Worm (Caenorhabditis elegans) whole organism, young adult: ENCODE data around the gene algn-5.
A peak's percentile ranks its signal among the peaks of the same experiment; 100 is the strongest.

Experiments
- C06A6.2 ChIP-seq: fragments of 200-800 bp; sonication (Bioruptor generic); conservative IDR thresholded peaks from 2 replicates; pipeline ENCODE4 v1.3.6; 2022; ENCODE audit warnings: missing genetic modification characterization, missing compliant biosample characterization
- C17E4.6 ChIP-seq: fragments of 200-800 bp; sonication (Bioruptor generic); IDR thresholded peaks from 2 replicates; pipeline ENCODE4 v1.3.6; 2022; ENCODE audit warnings: missing genetic modification reagents, missing genetic modification characterization, missing compliant biosample characterization
- D2030.7 ChIP-seq: fragments of 200-800 bp; sonication (Bioruptor generic); IDR thresholded peaks from 2 replicates; pipeline ENCODE4 v1.3.6; 2022; ENCODE audit warnings: missing genetic modification reagents, missing genetic modification characterization, missing compliant biosample characterization
- F10E7.11 ChIP-seq: sonication (generic microtip); optimal IDR thresholded peaks from 2 replicates; lab custom pipeline; 2017; ENCODE audit warnings: mild to moderate bottlenecking, missing genetic modification characterization, moderate library complexity, missing compliant biosample characterization
- F22D6.2 ChIP-seq: sonication (generic microtip); optimal IDR thresholded peaks from 2 replicates; lab custom pipeline; 2016; ENCODE audit warnings: mild to moderate bottlenecking, missing genetic modification characterization, missing compliant biosample characterization
- F23B12.7 ChIP-seq: sonication (generic microtip); optimal IDR thresholded peaks from 2 replicates; lab custom pipeline; 2017; ENCODE audit warnings: missing genetic modification characterization, mild to moderate bottlenecking, missing compliant biosample characterization, antibody characterized with exemption, moderate library complexity; ENCODE audit not compliant: insufficient read depth
- F37B4.10 ChIP-seq: fragments of 200-800 bp; sonication (Bioruptor generic); IDR thresholded peaks from 2 replicates; pipeline ENCODE4 v1.3.6; 2022; ENCODE audit warnings: missing genetic modification characterization, missing compliant biosample characterization
- F39B2.1 ChIP-seq: fragments of 200-800 bp; sonication (Bioruptor generic); IDR thresholded peaks from 2 replicates; pipeline ENCODE4 v1.3.6; 2022; ENCODE audit warnings: missing genetic modification reagents, missing genetic modification characterization, missing compliant biosample characterization
- F52B5.7 ChIP-seq: sonication (generic microtip); optimal IDR thresholded peaks from 2 replicates; lab custom pipeline; 2016; ENCODE audit warnings: mild to moderate bottlenecking, missing genetic modification characterization, missing compliant biosample characterization
- F57A8.1 ChIP-seq: fragments of 200-800 bp; sonication (Bioruptor generic); optimal IDR thresholded peaks from 2 replicates; lab custom pipeline; 2018; ENCODE audit warnings: mild to moderate bottlenecking, missing genetic modification characterization, moderate library complexity, missing compliant biosample characterization
- K11D2.4 ChIP-seq: fragments of 200-800 bp; sonication (Bioruptor generic); IDR thresholded peaks from 2 replicates; pipeline ENCODE4 v1.3.6; 2022; ENCODE audit warnings: missing genetic modification reagents, missing genetic modification characterization, missing compliant biosample characterization
- T26A5.8 ChIP-seq: sonication (generic microtip); optimal IDR thresholded peaks from 2 replicates; lab custom pipeline; 2016; ENCODE audit warnings: missing genetic modification characterization, missing compliant biosample characterization
- Y56A3A.18 ChIP-seq: fragments of 200-800 bp; sonication (Bioruptor generic); IDR thresholded peaks from 2 replicates; pipeline ENCODE4 v1.3.6; 2022; ENCODE audit warnings: missing genetic modification reagents, missing genetic modification characterization, missing compliant biosample characterization
- Y95B8A.8 ChIP-seq: fragments of 200-800 bp; sonication (Bioruptor generic); IDR thresholded peaks from 2 replicates; pipeline ENCODE4 v1.3.6; 2022; ENCODE audit warnings: missing genetic modification reagents, missing genetic modification characterization, missing compliant biosample characterization
- ZK185.1 ChIP-seq: sonication (generic microtip); optimal IDR thresholded peaks from 2 replicates; lab custom pipeline; 2016; ENCODE audit warnings: mild to moderate bottlenecking, missing genetic modification characterization, missing compliant biosample characterization; ENCODE audit not compliant: poor library complexity, severe bottlenecking
- bed-1 ChIP-seq: fragments of 200-800 bp; sonication (Bioruptor generic); IDR thresholded peaks from 2 replicates; pipeline ENCODE4 v1.3.6; 2022; ENCODE audit warnings: missing genetic modification reagents, missing genetic modification characterization, missing compliant biosample characterization
- cebp-1 ChIP-seq, 2 experiments: fragments of 200-800 bp in 1 of 2; sonication (Bioruptor generic) in 1 of 2; sonication (generic microtip) in 1 of 2; IDR thresholded peaks in 1 of 2; optimal IDR thresholded peaks in 1 of 2; 2 replicates each; pipeline versions ENCODE4 v1.3.6 to Lab custom; 2017 to 2022; ENCODE audit warnings: missing compliant biosample characterization in 2 of 2, missing genetic modification characterization in 2 of 2, mild to moderate bottlenecking in 1 of 2, missing genetic modification reagents in 1 of 2, moderate library complexity in 1 of 2
- ceh-100 ChIP-seq: fragments of 200-800 bp; sonication (Bioruptor generic); IDR thresholded peaks from 2 replicates; pipeline ENCODE4 v1.3.6; 2022; ENCODE audit warnings: missing genetic modification reagents, missing genetic modification characterization, missing compliant biosample characterization
- ceh-27 ChIP-seq: fragments of 200-800 bp; sonication (Bioruptor generic); optimal IDR thresholded peaks from 2 replicates; lab custom pipeline; 2018; ENCODE audit warnings: mild to moderate bottlenecking, missing genetic modification characterization, moderate library complexity, missing compliant biosample characterization
- ceh-91 ChIP-seq: fragments of 200-800 bp; sonication (Bioruptor generic); IDR thresholded peaks from 2 replicates; pipeline ENCODE4 v1.3.6; 2022; ENCODE audit warnings: missing genetic modification reagents, missing genetic modification characterization, missing compliant biosample characterization
- dox-1 ChIP-seq: fragments of 200-800 bp; sonication (Bioruptor generic); IDR thresholded peaks from 2 replicates; pipeline ENCODE4 v1.3.6; 2022; ENCODE audit warnings: missing genetic modification reagents, missing genetic modification characterization, missing compliant biosample characterization
- dpl-1 ChIP-seq: fragments of 150-350 bp; optimal IDR thresholded peaks from 2 replicates; lab custom pipeline; 2014; ENCODE audit warnings: missing biosample characterization, missing genetic modification reagents, missing genetic modification characterization
- egl-44 ChIP-seq: fragments of 200-800 bp; sonication (Bioruptor generic); IDR thresholded peaks from 2 replicates; pipeline ENCODE4 v1.3.6; 2022; ENCODE audit warnings: missing genetic modification reagents, missing genetic modification characterization, missing compliant biosample characterization
- egrh-3 ChIP-seq: fragments of 200-800 bp; sonication (Bioruptor generic); IDR thresholded peaks from 2 replicates; pipeline ENCODE4 v1.3.6; 2022; ENCODE audit warnings: missing genetic modification reagents, missing genetic modification characterization, missing compliant biosample characterization
- gei-17 ChIP-seq: fragments of 200-800 bp; sonication (Bioruptor generic); optimal IDR thresholded peaks from 2 replicates; lab custom pipeline; 2018; ENCODE audit warnings: mild to moderate bottlenecking, missing genetic modification characterization, missing compliant biosample characterization
- hlh-12 ChIP-seq: sonication (generic microtip); optimal IDR thresholded peaks from 2 replicates; lab custom pipeline; 2016; ENCODE audit warnings: missing genetic modification characterization, missing compliant biosample characterization
- madf-10 ChIP-seq: sonication (generic microtip); optimal IDR thresholded peaks from 2 replicates; lab custom pipeline; 2016; ENCODE audit warnings: mild to moderate bottlenecking, missing genetic modification characterization, missing compliant biosample characterization
- madf-8 ChIP-seq: fragments of 200-800 bp; sonication (Bioruptor generic); conservative IDR thresholded peaks from 2 replicates; pipeline ENCODE4 v1.3.6; 2022; ENCODE audit warnings: missing genetic modification reagents, missing genetic modification characterization, missing compliant biosample characterization
- repo-1 ChIP-seq: sonication (generic microtip); optimal IDR thresholded peaks from 2 replicates; lab custom pipeline; 2017; ENCODE audit warnings: mild to moderate bottlenecking, missing genetic modification characterization, missing compliant biosample characterization
- snpc-1.1 ChIP-seq: sonication (generic microtip); optimal IDR thresholded peaks from 2 replicates; lab custom pipeline; 2017; ENCODE audit warnings: missing genetic modification characterization, mild to moderate bottlenecking, missing compliant biosample characterization, antibody characterized with exemption, moderate library complexity, missing genotype, missing genetic modification reagents; ENCODE audit not compliant: insufficient read depth
- snpc-1.3 ChIP-seq: sonication (generic microtip); optimal IDR thresholded peaks from 2 replicates; lab custom pipeline; 2017; ENCODE audit warnings: missing genetic modification characterization, mild to moderate bottlenecking, missing compliant biosample characterization, antibody characterized with exemption, moderate library complexity, missing genotype, missing genetic modification reagents; ENCODE audit not compliant: insufficient read depth
- snpc-3.4 ChIP-seq: sonication (generic microtip); optimal IDR thresholded peaks from 2 replicates; lab custom pipeline; 2017; ENCODE audit warnings: missing genetic modification characterization, mild to moderate bottlenecking, missing compliant biosample characterization, antibody characterized with exemption, moderate library complexity, missing genotype, missing genetic modification reagents
- snpc-4 ChIP-seq, 5 experiments: fragments of 150-350 bp in 1 of 5; sonication (generic microtip) in 4 of 5; optimal IDR thresholded peaks; 2 replicates each; lab custom pipeline; 2014 to 2018; ENCODE audit warnings: missing genetic modification characterization in 5 of 5, missing biosample characterization in 3 of 5, antibody characterized with exemption in 2 of 5, mild to moderate bottlenecking in 2 of 5, missing compliant biosample characterization in 2 of 5, missing genotype in 2 of 5, moderate library complexity in 2 of 5, missing genetic modification reagents in 1 of 5
- unc-130 ChIP-seq: sonication (generic microtip); optimal IDR thresholded peaks from 2 replicates; lab custom pipeline; 2016; ENCODE audit warnings: missing genetic modification reagents, missing genetic modification characterization, missing compliant biosample characterization
- ztf-18 ChIP-seq: sonication (generic microtip); optimal IDR thresholded peaks from 2 replicates; lab custom pipeline; 2016; ENCODE audit warnings: missing genotype, mild to moderate bottlenecking, missing genetic modification characterization, missing compliant biosample characterization
- ztf-3 ChIP-seq: fragments of 200-800 bp; sonication (Bioruptor generic); optimal IDR thresholded peaks from 2 replicates; lab custom pipeline; 2018; ENCODE audit warnings: mild to moderate bottlenecking, missing genetic modification characterization, missing compliant biosample characterization
- ztf-6 ChIP-seq: fragments of 200-800 bp; sonication (Bioruptor generic); IDR thresholded peaks from 2 replicates; pipeline ENCODE4 v1.3.6; 2022; ENCODE audit warnings: missing genetic modification reagents, missing genetic modification characterization, missing compliant biosample characterization

Gene algn-5

DNA sequence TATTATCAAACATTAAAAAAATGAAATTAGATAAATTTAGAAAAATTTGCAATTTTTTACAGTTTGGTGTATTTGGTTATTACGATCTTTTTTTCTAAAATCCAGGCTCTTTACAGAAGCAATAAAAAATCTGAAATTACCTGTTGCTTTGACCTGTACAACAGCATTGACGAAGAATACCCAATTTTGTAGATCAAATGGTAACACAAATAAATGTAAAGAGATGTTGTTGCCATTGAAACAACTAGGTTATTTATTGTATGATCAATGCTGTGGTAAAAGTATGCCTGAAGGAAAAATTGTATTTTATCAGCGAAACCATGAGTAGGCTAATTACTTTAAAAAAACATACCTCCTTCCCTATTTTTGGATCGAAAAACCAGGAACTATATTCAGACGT lies 46.2 kb downstream of the algn-5 start:
- TF ChIP-seq K11D2.4 (GFP tag; lab: Robert Waterston, UW) (no peak), ztf-18 (tag; lab: Kevin White, UChicago) (no peak), T26A5.8 (tag; lab: Kevin White, UChicago) (no peak), madf-8 (GFP tag; lab: Robert Waterston, UW) (no peak), Y95B8A.8 (GFP tag; lab: Robert Waterston, UW) (no peak), snpc-1.3 (tag; lab: Kevin White, UChicago) (no peak)

DNA sequence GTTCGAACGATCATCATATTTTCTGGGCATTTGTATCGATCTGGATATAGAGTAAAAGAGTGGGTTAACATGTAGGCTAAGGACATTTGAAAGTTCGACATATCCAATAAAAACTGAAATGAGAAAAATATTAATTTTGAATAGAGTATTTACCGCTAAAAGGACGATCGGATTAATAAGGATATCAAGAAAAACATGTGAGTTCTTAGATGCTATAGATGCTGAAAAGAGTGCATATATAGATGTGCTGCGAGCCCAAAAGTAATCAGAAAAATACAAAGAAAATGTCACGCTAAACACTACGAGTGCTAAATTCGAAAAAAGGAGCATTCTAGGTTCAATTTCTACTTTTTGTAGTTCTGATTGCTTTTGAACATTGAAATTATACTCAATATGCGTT lies 47.1 kb downstream of the algn-5 start, which contains the start of gene srt-12:
Gene srt-12 (minus strand): TSS at position 101 of the 400 bp plus-strand sequence.
- TF ChIP-seq ceh-91 (GFP tag; lab: Robert Waterston, UW) (no peak), F22D6.2 (no peak), dox-1 (no peak), ztf-6 (GFP tag; lab: Robert Waterston, UW) (no peak), dpl-1 (no peak), F52B5.7 (no peak), repo-1 (tag; lab: Kevin White, UChicago) (no peak), hlh-12 (tag; lab: Kevin White, UChicago) (no peak), F23B12.7 (no peak), F39B2.1 (GFP tag; lab: Robert Waterston, UW) (no peak), bed-1 (no peak), C17E4.6 (GFP tag; lab: Robert Waterston, UW) (no peak), ceh-27 (no peak), unc-130 (no peak), egrh-3 (GFP tag; lab: Robert Waterston, UW) (no peak), F10E7.11 (tag; lab: Kevin White, UChicago) (no peak), madf-8 (GFP tag; lab: Robert Waterston, UW) (no peak), cebp-1 (GFP tag; IDR thresholded peaks at IDR 0.05; lab: Robert Waterston, UW) (no peak), cebp-1 (tag; optimal IDR thresholded peaks at IDR 0.05; lab: Kevin White, UChicago) (no peak), F37B4.10 (no peak)

DNA sequence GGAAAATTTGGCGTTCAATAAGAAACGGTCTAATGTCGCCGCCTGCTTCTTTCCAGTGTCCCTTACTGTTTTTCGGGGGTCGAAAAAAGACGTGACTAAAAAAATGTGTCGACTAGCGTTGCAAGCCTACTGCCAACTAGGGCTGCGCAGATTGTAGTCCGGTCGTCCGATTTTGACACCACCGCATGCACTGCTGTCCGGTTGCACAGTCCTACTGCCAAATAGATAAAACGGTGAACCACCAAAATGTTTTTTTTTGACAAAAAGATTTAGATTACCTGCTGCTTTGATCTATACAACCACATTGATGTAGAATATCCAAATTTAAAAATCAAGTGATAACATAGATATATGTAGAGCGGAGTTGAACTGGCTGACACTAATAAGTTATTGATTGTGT lies 53.0 kb downstream of the algn-5 start:
- TF ChIP-seq madf-10 (no peak), snpc-1.1 (tag; lab: Kevin White, UChicago) (peak; percentile 37), egl-44 (GFP tag; lab: Robert Waterston, UW) (no peak), ZK185.1 (tag; lab: Kevin White, UChicago) (no peak), F23B12.7 (no peak), F22D6.2 (no peak), snpc-4 (GFP tag; optimal IDR thresholded peaks at IDR 0.05; lab: Kevin White, UChicago) (peak; percentile 46), snpc-4 (tag; optimal IDR thresholded peaks at IDR 0.05; lab: Kevin White, UChicago) (peak in 2 of 4 experiments; percentile 87 to 94), ceh-100 (GFP tag; lab: Robert Waterston, UW) (no peak), K11D2.4 (GFP tag; lab: Robert Waterston, UW) (no peak), ceh-91 (GFP tag; lab: Robert Waterston, UW) (no peak), gei-17 (GFP tag; lab: Kevin White, UChicago) (no peak), Y56A3A.18 (GFP tag; lab: Robert Waterston, UW) (no peak), snpc-3.4 (tag; lab: Kevin White, UChicago) (no peak), C06A6.2 (GFP tag; lab: Robert Waterston, UW) (no peak), D2030.7 (no peak), ztf-3 (GFP tag; lab: Kevin White, UChicago) (no peak), F57A8.1 (GFP tag; lab: Kevin White, UChicago) (no peak), C17E4.6 (GFP tag; lab: Robert Waterston, UW) (no peak)
- TF ChIP-seq, all 124 proteins: peak for 2
